Worm (Caenorhabditis elegans) whole organism, early embryonic: ENCODE results near the gene trx-3.

Experiments used
- aly-1 ChIP-seq: sonication (generic microtip); optimal IDR thresholded peaks from 2 replicates; lab custom pipeline; 2016; ENCODE audit warnings: missing genetic modification characterization, missing compliant biosample characterization
- ama-1 ChIP-seq: fragments of 150-350 bp; optimal IDR thresholded peaks from 2 replicates; lab custom pipeline; 2014
- ceh-13 ChIP-seq: fragments of 200-800 bp; sonication (Bioruptor generic); optimal IDR thresholded peaks from 2 replicates; lab custom pipeline; 2018; ENCODE audit warnings: mild to moderate bottlenecking, missing genetic modification characterization, missing compliant biosample characterization
- flt-1 ChIP-seq: fragments of 200-800 bp; sonication (Bioruptor generic); IDR thresholded peaks from 2 replicates; pipeline ENCODE4 v1.3.6; 2022; ENCODE audit warnings: missing genetic modification characterization, missing compliant biosample characterization
- hmbx-1 ChIP-seq: sonication (generic microtip); optimal IDR thresholded peaks from 2 replicates; lab custom pipeline; 2016; ENCODE audit warnings: mild to moderate bottlenecking, missing genetic modification characterization, missing compliant biosample characterization
- pes-1 ChIP-seq: fragments of 200-800 bp; sonication (Bioruptor generic); IDR thresholded peaks from 2 replicates; pipeline ENCODE4 v1.3.6; 2022; ENCODE audit warnings: missing genetic modification reagents, missing genetic modification characterization, missing compliant biosample characterization
- scrt-1 ChIP-seq: fragments of 200-800 bp; sonication (Bioruptor generic); IDR thresholded peaks from 2 replicates; pipeline ENCODE4 v1.3.6; 2022; ENCODE audit warnings: missing genetic modification characterization, missing compliant biosample characterization
- tbx-11 ChIP-seq: fragments of 200-800 bp; sonication (Bioruptor generic); IDR thresholded peaks from 2 replicates; pipeline ENCODE4 v1.3.6; 2022; ENCODE audit warnings: missing genetic modification characterization, missing compliant biosample characterization
- tbx-37 ChIP-seq: fragments of 200-800 bp; sonication (Bioruptor generic); conservative IDR thresholded peaks from 2 replicates; pipeline ENCODE4 v1.3.6; 2022; ENCODE audit warnings: missing genetic modification reagents, missing genetic modification characterization, missing compliant biosample characterization
- tra-4 ChIP-seq: sonication (generic microtip); optimal IDR thresholded peaks from 2 replicates; lab custom pipeline; 2017; ENCODE audit warnings: missing genetic modification characterization, missing compliant biosample characterization

DNA sequence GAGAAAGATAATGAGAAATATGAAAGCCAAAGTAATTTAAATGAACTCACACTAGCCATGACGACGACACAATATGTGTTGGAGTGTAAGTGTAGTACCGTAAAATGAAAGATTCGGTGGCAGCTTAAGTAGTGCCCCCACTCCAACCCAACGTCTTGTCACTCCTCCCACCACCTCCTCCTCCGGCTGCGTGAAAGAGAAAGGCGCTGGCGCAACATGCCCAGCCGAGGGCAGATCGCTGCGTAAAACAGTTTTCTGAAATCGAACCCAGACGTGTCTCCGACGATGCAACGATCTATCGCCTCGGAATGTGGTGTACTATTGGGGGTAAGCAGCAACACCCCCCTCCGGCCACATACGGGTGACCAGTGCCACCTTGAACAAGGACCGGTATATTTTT, 30.2 kb downstream of the trx-3 start, which contains the start of gene ZK180.5:
- TF ChIP-seq ceh-13 (GFP tag; lab: Kevin White, UChicago) = no peak
- no peak for TF ChIP-seq flt-1 (GFP tag; lab: Robert Waterston, UW)
- no peak for TF ChIP-seq pes-1 (GFP tag; lab: Robert Waterston, UW)
- TF ChIP-seq ama-1 (lab: Kevin White, UChicago) = no peak
- no peak for TF ChIP-seq scrt-1 (GFP tag; lab: Robert Waterston, UW)
- no peak for TF ChIP-seq tra-4 (tag; lab: Kevin White, UChicago)
- TF ChIP-seq hmbx-1 (tag; lab: Kevin White, UChicago) = no peak
- no peak for TF ChIP-seq tbx-11 (GFP tag; lab: Robert Waterston, UW)
- no peak for TF ChIP-seq aly-1 (tag; lab: Kevin White, UChicago)
- no peak for TF ChIP-seq tbx-37 (GFP tag; lab: Robert Waterston, UW)
